Fruit fly (Drosophila melanogaster) whole organism, wandering third instar larva: Measurements from ENCODE around the gene Nmt.

Experiments
- CG32264 ChIP-seq: fragments of 200-800 bp; sonication (Bioruptor generic); optimal IDR thresholded peaks from 2 replicates; lab custom pipeline; 2016; ENCODE audit warnings: missing biosample characterization, missing genetic modification characterization
- CrebA ChIP-seq: fragments of 200-800 bp; sonication (Bioruptor generic); optimal IDR thresholded peaks from 2 replicates; lab custom pipeline; 2016; ENCODE audit warnings: missing biosample characterization, mild to moderate bottlenecking, missing genetic modification characterization, borderline replicate concordance
- Dfd ChIP-seq: fragments of >200 bp; optimal IDR thresholded peaks from 2 replicates; lab custom pipeline; 2017; ENCODE audit warnings: missing biosample characterization, missing genetic modification characterization
- Dif ChIP-seq: fragments of 200-275, 200-300 bp; sonication (Bioruptor generic); optimal IDR thresholded peaks from 2 replicates; lab custom pipeline; 2018; ENCODE audit warnings: missing biosample characterization, missing genetic modification characterization; ENCODE audit not compliant: partially characterized antibody
- GATAd ChIP-seq: sonication (Bioruptor generic); optimal IDR thresholded peaks from 2 replicates; lab custom pipeline; 2016; ENCODE audit warnings: missing biosample characterization, missing genetic modification characterization
- HLH106 ChIP-seq: fragments of 200-800 bp; optimal IDR thresholded peaks from 3 replicates; lab custom pipeline; 2019; ENCODE audit warnings: missing biosample characterization, mild to moderate bottlenecking, missing genetic modification characterization, moderate library complexity
- Hr78 ChIP-seq: fragments of >200 bp; optimal IDR thresholded peaks from 2 replicates; lab custom pipeline; 2017; ENCODE audit warnings: missing biosample characterization, missing genetic modification characterization
- Hr83 ChIP-seq: fragments of 200-300 bp; sonication (Bioruptor generic); optimal IDR thresholded peaks from 2 replicates; lab custom pipeline; 2016; ENCODE audit warnings: missing biosample characterization, mild to moderate bottlenecking, missing genetic modification characterization, moderate library complexity; ENCODE audit not compliant: poor library complexity, severe bottlenecking
- Jra ChIP-seq: sonication (Bioruptor generic); optimal IDR thresholded peaks from 2 replicates; lab custom pipeline; 2016; ENCODE audit warnings: missing biosample characterization, missing genetic modification characterization
- Mio ChIP-seq: sonication (Bioruptor generic); optimal IDR thresholded peaks from 2 replicates; lab custom pipeline; 2016; ENCODE audit warnings: missing biosample characterization, missing genetic modification characterization
- Myc ChIP-seq: fragments of >200 bp; optimal IDR thresholded peaks from 2 replicates; lab custom pipeline; 2017
- N ChIP-seq: fragments of >200 bp; optimal IDR thresholded peaks from 2 replicates; lab custom pipeline; 2018; ENCODE audit warnings: missing biosample characterization, missing external identifiers, missing genetic modification characterization
- OdsH ChIP-seq: fragments of 200-800 bp; sonication (Bioruptor generic); optimal IDR thresholded peaks from 2 replicates; lab custom pipeline; 2016; ENCODE audit warnings: missing biosample characterization, mild to moderate bottlenecking, missing genetic modification characterization
- Rel ChIP-seq, 2 experiments: fragments of 200-800 bp; sonication (Bioruptor generic) in 1 of 2; optimal IDR thresholded peaks; 2 replicates in 1 of 2; 3 replicates in 1 of 2; lab custom pipeline; 2016 to 2019; ENCODE audit warnings: mild to moderate bottlenecking in 2 of 2, missing biosample characterization in 2 of 2, missing genetic modification characterization in 2 of 2, moderate library complexity in 1 of 2
- Sp1 ChIP-seq: fragments of 200-800 bp; sonication (Bioruptor generic); optimal IDR thresholded peaks from 3 replicates; lab custom pipeline; 2019; ENCODE audit warnings: missing biosample characterization, mild to moderate bottlenecking, missing genetic modification characterization, moderate library complexity
- Vsx2 ChIP-seq: fragments of 200-300, 225-300 bp; sonication (Bioruptor generic); optimal IDR thresholded peaks from 2 replicates; lab custom pipeline; 2018; ENCODE audit warnings: missing biosample characterization, missing genetic modification characterization; ENCODE audit not compliant: partially characterized antibody
- br ChIP-seq: fragments of 200-800 bp; sonication (Bioruptor generic); optimal IDR thresholded peaks from 2 replicates; lab custom pipeline; 2016; ENCODE audit warnings: missing biosample characterization, missing genetic modification characterization
- brk ChIP-seq: fragments of 200-800 bp; sonication (Bioruptor generic); optimal IDR thresholded peaks from 2 replicates; lab custom pipeline; 2016; ENCODE audit warnings: missing biosample characterization, mild to moderate bottlenecking, missing genetic modification characterization
- dl ChIP-seq, 2 experiments: fragments of 175-275, 200-275 bp in 1 of 2; fragments of 200-275 bp in 1 of 2; sonication (Bioruptor generic); optimal IDR thresholded peaks; lab custom pipeline; 2018; ENCODE audit warnings: mild to moderate bottlenecking in 2 of 2, missing biosample characterization in 2 of 2, missing genetic modification characterization in 2 of 2, moderate library complexity in 2 of 2; ENCODE audit not compliant: partially characterized antibody in 2 of 2, insufficient read depth in 1 of 2
- dmrt93B ChIP-seq: fragments of 200-800 bp; sonication (Bioruptor generic); optimal IDR thresholded peaks from 2 replicates; lab custom pipeline; 2018; ENCODE audit warnings: missing biosample characterization, mild to moderate bottlenecking, missing genetic modification characterization
- dsf ChIP-seq: sonication (Bioruptor generic); optimal IDR thresholded peaks from 2 replicates; lab custom pipeline; 2016; ENCODE audit warnings: missing biosample characterization, missing genetic modification characterization, borderline replicate concordance
- ey ChIP-seq: fragments of 200-800 bp; sonication (Bioruptor generic); optimal IDR thresholded peaks from 2 replicates; lab custom pipeline; 2016; ENCODE audit warnings: missing biosample characterization, missing genetic modification characterization
- foxo ChIP-seq, 2 experiments: fragments of 200-800 bp; sonication (Bioruptor generic); optimal IDR thresholded peaks; 2 replicates in 1 of 2; 3 replicates in 1 of 2; lab custom pipeline; 2016 to 2017; ENCODE audit warnings: missing biosample characterization in 2 of 2, missing genetic modification characterization in 2 of 2
- h ChIP-seq: fragments of 200-800 bp; sonication (Bioruptor generic); optimal IDR thresholded peaks from 3 replicates; lab custom pipeline; 2016; ENCODE audit warnings: missing biosample characterization, mild to moderate bottlenecking, missing genetic modification characterization
- jim ChIP-seq: fragments of 175-275, 200-325 bp; sonication (Bioruptor generic); optimal IDR thresholded peaks from 2 replicates; lab custom pipeline; 2016; ENCODE audit warnings: missing biosample characterization, mild to moderate bottlenecking, missing genetic modification characterization
- lola ChIP-seq: fragments of >200 bp; optimal IDR thresholded peaks from 2 replicates; lab custom pipeline; 2017; ENCODE audit warnings: missing biosample characterization, missing genetic modification characterization
- psq ChIP-seq: fragments of 200-800 bp; sonication (Bioruptor generic); optimal IDR thresholded peaks from 3 replicates; lab custom pipeline; 2017; ENCODE audit warnings: missing biosample characterization, mild to moderate bottlenecking, missing genetic modification characterization, moderate library complexity
- sage ChIP-seq: fragments of 200-800 bp; sonication (Bioruptor generic); optimal IDR thresholded peaks from 2 replicates; lab custom pipeline; 2016; ENCODE audit warnings: missing biosample characterization, mild to moderate bottlenecking, missing genetic modification characterization
- sv ChIP-seq: fragments of 200-800 bp; sonication (Bioruptor generic); optimal IDR thresholded peaks from 3 replicates; lab custom pipeline; 2016; ENCODE audit warnings: missing biosample characterization, missing genetic modification characterization
- usp ChIP-seq: fragments of >200 bp; optimal IDR thresholded peaks from 2 replicates; lab custom pipeline; 2017; ENCODE audit warnings: missing biosample characterization, missing genetic modification characterization
- woc ChIP-seq: sonication (Bioruptor generic); optimal IDR thresholded peaks from 2 replicates; lab custom pipeline; 2016; ENCODE audit warnings: missing biosample characterization, mild to moderate bottlenecking, missing genetic modification characterization

Nmt gene

DNA sequence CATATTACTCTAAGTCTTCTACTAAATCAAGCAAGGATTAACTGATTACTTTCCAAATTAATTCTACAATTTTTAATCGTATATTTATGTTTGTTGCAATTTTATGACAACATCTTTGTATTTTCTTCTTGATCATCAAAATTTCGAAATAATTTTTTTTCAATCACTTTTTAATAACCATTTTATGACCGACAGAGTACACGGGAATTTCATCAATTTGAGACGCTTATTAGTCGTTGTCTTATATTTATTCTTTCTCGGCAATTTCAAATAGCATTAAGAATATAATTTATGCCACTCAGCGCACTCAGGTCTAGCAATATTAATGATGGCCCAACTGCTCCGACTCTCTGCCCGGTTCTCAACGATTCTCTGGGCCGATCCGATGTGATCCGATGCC, 36.8 kb upstream of the Nmt start, which contains the start of gene CG8012:
TSS of gene CG8012 (plus strand) at position 301 of the 400 bp plus-strand sequence.
- TF ChIP-seq dsf (GFP tag; lab: Kevin White, UChicago) (no peak), GATAd (GFP tag; lab: Kevin White, UChicago) (no peak), CG32264 (GFP tag; lab: Kevin White, UChicago) (no peak), Rel (GFP tag; optimal IDR thresholded peaks at IDR 0.05; lab: Kevin White, UChicago) (no peak), Rel (tag; optimal IDR thresholded peaks at IDR 0.05; lab: Kevin White, UChicago) (no peak), Hr78 (GFP tag; lab: Kevin White, UChicago) (no peak), Dfd (GFP tag; lab: Kevin White, UChicago) (no peak), dl (GFP tag; optimal IDR thresholded peaks at IDR 0.05; lab: Kevin White, UChicago; ENCODE audit: insufficient read depth in 1 of 2, partially characterized antibody in 2 of 2) (no peak), Myc (no peak), dmrt93B (GFP tag; lab: Kevin White, UChicago) (no peak), h (GFP tag; lab: Kevin White, UChicago) (no peak), lola (GFP tag; lab: Kevin White, UChicago) (no peak), brk (GFP tag; lab: Kevin White, UChicago) (no peak), Mio (GFP tag; lab: Kevin White, UChicago) (no peak), CrebA (GFP tag; lab: Kevin White, UChicago) (no peak), Dif (GFP tag; lab: Kevin White, UChicago) (no peak), N (no peak), psq (GFP tag; lab: Kevin White, UChicago) (no peak)
- TF ChIP-seq, all 38 proteins: peak for 0

dm6 chr3L:8211590-8211989, 33.4 kb upstream of the Nmt start, which contains the start of gene CG8006:
CG8006 (plus strand) TSS chr3L:8211890.
- TF ChIP-seq jim (GFP tag; lab: Kevin White, UChicago): no peak
- no peak for TF ChIP-seq Vsx2
- no peak for TF ChIP-seq N
- no peak for TF ChIP-seq Dif (GFP tag; lab: Kevin White, UChicago)
- no peak for TF ChIP-seq Myc
- TF ChIP-seq Hr83 (GFP tag; lab: Kevin White, UChicago): no peak
- no peak for TF ChIP-seq psq (GFP tag; lab: Kevin White, UChicago)
- TF ChIP-seq sv (GFP tag; lab: Kevin White, UChicago): no peak
- no peak for TF ChIP-seq lola (GFP tag; lab: Kevin White, UChicago)
- TF ChIP-seq CrebA (GFP tag; lab: Kevin White, UChicago): no peak
- TF ChIP-seq Sp1 (GFP tag; lab: Kevin White, UChicago): no peak
- no peak for TF ChIP-seq GATAd (GFP tag; lab: Kevin White, UChicago)
- no peak for TF ChIP-seq Jra
- TF ChIP-seq OdsH (GFP tag; lab: Kevin White, UChicago): no peak
- TF ChIP-seq Hr78 (GFP tag; lab: Kevin White, UChicago): no peak
- no peak for TF ChIP-seq ey (GFP tag; lab: Kevin White, UChicago)
- TF ChIP-seq usp (GFP tag; lab: Kevin White, UChicago): no peak
- no peak for TF ChIP-seq HLH106 (tag; lab: Kevin White, UChicago)

DNA sequence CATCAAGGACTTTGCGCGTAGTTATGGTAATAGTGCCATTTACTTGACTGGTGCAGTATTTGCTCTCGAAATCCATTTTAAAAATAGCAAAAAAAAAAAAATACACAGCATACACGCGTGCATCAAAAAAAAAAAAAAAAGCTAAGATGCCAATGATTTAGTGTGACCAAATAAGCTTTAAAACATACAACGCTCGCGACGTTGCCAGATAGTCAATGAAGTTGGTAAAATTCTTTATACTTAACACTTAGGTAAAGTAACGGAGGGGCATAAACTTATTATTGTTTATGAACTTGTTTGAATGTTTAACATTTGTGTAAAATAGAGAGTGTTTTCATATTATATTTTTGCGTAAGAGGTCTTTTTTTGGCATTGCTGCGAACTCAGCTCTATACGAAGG, 32.4 kb upstream of the Nmt start, which contains the start of gene tut:
TSS of gene tut (minus strand) at position 148 of the 400 bp plus-strand sequence.
- TF ChIP-seq CG32264 (GFP tag; lab: Kevin White, UChicago): no peak
- TF ChIP-seq br (GFP tag; lab: Kevin White, UChicago): no peak

- TF ChIP-seq dsf (GFP tag; lab: Kevin White, UChicago) (no peak), Hr83 (GFP tag; lab: Kevin White, UChicago) (no peak), dmrt93B (GFP tag; lab: Kevin White, UChicago) (no peak), woc (GFP tag; lab: Kevin White, UChicago) (no peak), sage (GFP tag; lab: Kevin White, UChicago) (no peak), HLH106 (tag; lab: Kevin White, UChicago) (no peak), Mio (GFP tag; lab: Kevin White, UChicago) (no peak), Vsx2 (no peak), OdsH (GFP tag; lab: Kevin White, UChicago) (no peak), dl (GFP tag; optimal IDR thresholded peaks at IDR 0.05; lab: Kevin White, UChicago; ENCODE audit: insufficient read depth in 1 of 2, partially characterized antibody in 2 of 2) (no peak), h (GFP tag; lab: Kevin White, UChicago) (no peak), Rel (GFP tag; optimal IDR thresholded peaks at IDR 0.05; lab: Kevin White, UChicago) (no peak), Rel (tag; optimal IDR thresholded peaks at IDR 0.05; lab: Kevin White, UChicago) (no peak), ey (GFP tag; lab: Kevin White, UChicago) (no peak), foxo (GFP tag; optimal IDR thresholded peaks at IDR 0.05; lab: Kevin White, UChicago) (no peak), Sp1 (GFP tag; lab: Kevin White, UChicago) (no peak), brk (GFP tag; lab: Kevin White, UChicago) (no peak)
- TF ChIP-seq, all 38 proteins: peak for 0
Observed at dm6 chr3L:8202317-8202842, 24.2 kb upstream of the Nmt start, which contains the start of the genes CG7366 and CG13679. CG7366 (minus strand) TSS chr3L:8202417. CG13679 (plus strand) TSS chr3L:8202792.
